Worm (Caenorhabditis elegans): ENCODE data around the gene madf-11.

Gene madf-11

ce11 chrIII:5581049-5581448 lies 22.2 kb downstream of the madf-11 start, which contains the start of gene F56D2.5:
F56D2.5 (minus strand) TSS chrIII:5581419.
- TF ChIP-seq Y55F3AM.14 (GFP tag; optimal IDR thresholded peaks at IDR 0.05) (no peak), nhr-129 (tag; optimal IDR thresholded peaks at IDR 0.05) (peak; percentile 98), fos-1 (tag; optimal IDR thresholded peaks at IDR 0.05) (peak; percentile 8)

- TF ChIP-seq crh-2 (tag; optimal IDR thresholded peaks at IDR 0.05): no peak
- no peak for TF ChIP-seq Y55F3AM.14 (GFP tag; optimal IDR thresholded peaks at IDR 0.05)
- TF ChIP-seq snpc-4 (tag; optimal IDR thresholded peaks at IDR 0.05): no peak
- TF ChIP-seq lin-39 (tag; optimal IDR thresholded peaks at IDR 0.05): no peak
- TF ChIP-seq alr-1 (tag; optimal IDR thresholded peaks at IDR 0.05): no peak
- TF ChIP-seq nhr-77 (tag; optimal IDR thresholded peaks at IDR 0.05): no peak
- TF ChIP-seq ceh-16 (tag; optimal IDR thresholded peaks at IDR 0.05): no peak
- TF ChIP-seq R02D3.7 (tag; optimal IDR thresholded peaks at IDR 0.05): no peak
- TF ChIP-seq dmd-4 (tag; optimal IDR thresholded peaks at IDR 0.05): no peak
- no peak for TF ChIP-seq gmeb-1 (tag; optimal IDR thresholded peaks at IDR 0.05)
- TF ChIP-seq ZK546.5 (tag; optimal IDR thresholded peaks at IDR 0.05): no peak
- TF ChIP-seq sma-9 (GFP tag; optimal IDR thresholded peaks at IDR 0.05): no peak
- TF ChIP-seq sma-9 (tag; optimal IDR thresholded peaks at IDR 0.05): no peak
- no peak for TF ChIP-seq elt-1 (tag; optimal IDR thresholded peaks at IDR 0.05)
Measured at ce11 chrIII:5573694-5574093, 29.6 kb downstream of the madf-11 start, which contains the start of gene molo-1. molo-1 (plus strand) TSS chrIII:5573994.

ce11 chrIII:5572806-5573205 lies 30.5 kb downstream of the madf-11 start:
- TF ChIP-seq nhr-129 (tag; optimal IDR thresholded peaks at IDR 0.05) (peak; percentile 6), egl-27 (tag; optimal IDR thresholded peaks at IDR 0.05) (no peak), C34F6.9 (tag; optimal IDR thresholded peaks at IDR 0.05) (peak; percentile 11), lsy-2 (tag; optimal IDR thresholded peaks at IDR 0.05) (peak in 1 of 2 experiments; percentile 0)

DNA sequence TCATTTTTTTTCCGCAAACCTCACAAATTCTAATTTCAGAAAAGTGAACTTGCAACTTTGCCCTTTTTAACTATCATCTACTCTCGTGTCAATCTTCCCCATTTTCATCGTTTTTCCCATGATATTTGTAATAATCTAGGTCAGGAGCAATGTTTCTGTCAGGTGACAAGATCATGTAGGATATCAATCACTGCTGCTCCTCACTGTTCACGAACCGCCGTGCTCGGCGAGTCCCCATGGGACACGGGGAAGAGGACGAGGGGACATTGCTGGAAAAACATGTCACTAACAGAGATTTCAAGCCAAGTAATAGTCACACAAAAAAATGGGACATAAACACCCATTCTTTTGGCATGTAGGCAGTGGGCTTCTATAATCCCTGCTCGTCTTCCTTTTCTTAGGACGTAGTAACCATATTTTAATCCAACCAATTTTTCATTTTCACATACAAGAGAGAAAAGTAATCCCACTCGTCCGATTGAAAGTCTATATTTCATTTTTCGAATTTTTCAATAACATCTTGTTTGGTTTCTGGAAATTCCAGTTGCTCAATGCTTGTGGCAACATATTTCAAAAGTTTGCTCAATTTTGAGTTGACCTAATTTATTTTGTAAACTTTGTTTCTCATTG lies 32.4 kb downstream of the madf-11 start:
- no peak for TF ChIP-seq ztf-1 (GFP tag; conservative IDR thresholded peaks at IDR 0.05)
- TF ChIP-seq unc-55 (GFP tag; optimal IDR thresholded peaks at IDR 0.05): peak; percentile 90
- TF ChIP-seq nhr-77 (tag; optimal IDR thresholded peaks at IDR 0.05): no peak
- TF ChIP-seq mbf-1 (tag; optimal IDR thresholded peaks at IDR 0.05): no peak
- no peak for TF ChIP-seq sem-4 (tag; optimal IDR thresholded peaks at IDR 0.05)
- TF ChIP-seq lsy-2 (tag; optimal IDR thresholded peaks at IDR 0.05): peak in 1 of 2 experiments; percentile 15
- no peak for TF ChIP-seq Y55F3AM.14 (GFP tag; optimal IDR thresholded peaks at IDR 0.05)
- no peak for TF ChIP-seq blmp-1 (tag; optimal IDR thresholded peaks at IDR 0.05; ENCODE audit: insufficient read depth)
- TF ChIP-seq elt-1 (tag; optimal IDR thresholded peaks at IDR 0.05): no peak
- no peak for TF ChIP-seq ZK546.5 (tag; optimal IDR thresholded peaks at IDR 0.05)
- TF ChIP-seq nhr-11 (tag; optimal IDR thresholded peaks at IDR 0.05): no peak
- TF ChIP-seq egl-27 (tag; optimal IDR thresholded peaks at IDR 0.05): no peak
- TF ChIP-seq mab-5 (tag; optimal IDR thresholded peaks at IDR 0.05): peak; percentile 78
- no peak for TF ChIP-seq nhr-21 (tag; optimal IDR thresholded peaks at IDR 0.05)
- TF ChIP-seq zag-1 (tag; optimal IDR thresholded peaks at IDR 0.05): no peak
- peak; percentile 4 for TF ChIP-seq nhr-129 (tag; optimal IDR thresholded peaks at IDR 0.05)

- TF ChIP-seq nhr-21 (tag; optimal IDR thresholded peaks at IDR 0.05): no peak
- TF ChIP-seq egl-27 (tag; optimal IDR thresholded peaks at IDR 0.05): no peak
Measured at ce11 chrIII:5568679-5569078, 34.6 kb downstream of the madf-11 start, which contains the start of gene nspb-12. nspb-12 (minus strand) TSS chrIII:5568779.

ce11 chrIII:5568265-5568664 lies 35.0 kb downstream of the madf-11 start:
- TF ChIP-seq R02D3.7 (tag; optimal IDR thresholded peaks at IDR 0.05) (no peak), C34F6.9 (tag; optimal IDR thresholded peaks at IDR 0.05) (no peak), dmd-4 (tag; optimal IDR thresholded peaks at IDR 0.05) (no peak), mab-5 (tag; optimal IDR thresholded peaks at IDR 0.05) (no peak), unc-39 (tag; optimal IDR thresholded peaks at IDR 0.05) (no peak), Y55F3AM.14 (GFP tag; optimal IDR thresholded peaks at IDR 0.05) (no peak), ztf-4 (tag; optimal IDR thresholded peaks at IDR 0.05) (no peak), alr-1 (tag; optimal IDR thresholded peaks at IDR 0.05) (no peak), nhr-12 (tag; optimal IDR thresholded peaks at IDR 0.05) (no peak)

All from whole organism, L2 larva.